Worm (Caenorhabditis elegans) whole organism, young adult: ENCODE measurements around the gene Y39A3B.7.

Experiments used
- akir-1 ChIP-seq: fragments of 200-800 bp; sonication (Bioruptor generic); optimal IDR thresholded peaks from 2 replicates; lab custom pipeline; 2018; ENCODE audit warnings: mild to moderate bottlenecking, missing genetic modification characterization, moderate library complexity, missing compliant biosample characterization
- efl-1 ChIP-seq: fragments of 150-350 bp; optimal IDR thresholded peaks from 2 replicates; lab custom pipeline; 2014; ENCODE audit warnings: missing biosample characterization, missing genetic modification reagents, missing genetic modification characterization
- madf-3 ChIP-seq: fragments of 200-800 bp; sonication (Bioruptor generic); IDR thresholded peaks from 2 replicates; pipeline ENCODE4 v1.3.6; 2022; ENCODE audit warnings: missing genetic modification reagents, missing genetic modification characterization, missing compliant biosample characterization

DNA sequence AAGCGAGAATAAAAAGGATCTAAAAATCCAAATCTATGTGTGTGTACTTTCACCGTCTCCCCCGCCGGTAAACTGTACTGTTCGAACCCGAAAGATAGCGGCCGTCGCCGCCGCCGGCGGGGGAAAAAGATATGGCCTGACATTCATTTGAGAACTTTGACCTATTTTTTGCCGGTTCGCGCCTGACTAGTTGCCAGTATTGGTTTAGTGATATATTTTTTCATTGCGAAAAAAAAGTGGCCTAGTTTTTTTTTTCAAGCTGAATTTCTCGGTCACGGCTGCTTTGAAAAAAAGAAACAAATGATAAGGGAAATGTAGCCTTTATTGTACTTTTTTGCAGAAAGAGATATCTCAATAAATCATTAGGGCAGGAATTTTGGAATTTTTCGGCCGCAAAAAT is 22.2 kb downstream of the Y39A3B.7 start:
- TF ChIP-seq efl-1 (GFP tag; lab: Kevin White, UChicago): peak; percentile 72
- TF ChIP-seq madf-3 (GFP tag; lab: Robert Waterston, UW): no peak
- TF ChIP-seq akir-1 (GFP tag; lab: Kevin White, UChicago): no peak
